Fruit fly (Drosophila melanogaster) whole organism, embryonic: ENCODE results near the gene Snup.

Experiments
- Blimp-1 ChIP-seq: fragments of 200-800 bp; sonication (Bioruptor generic); optimal IDR thresholded peaks from 3 replicates; lab custom pipeline; 2018; ENCODE audit warnings: missing biosample characterization, missing genetic modification characterization, mild to moderate bottlenecking, moderate library complexity, missing genetic modification reagents
- Bteb2 ChIP-seq: fragments of 200-800 bp; sonication (Bioruptor generic); optimal IDR thresholded peaks from 2 replicates; lab custom pipeline; 2016; ENCODE audit warnings: missing biosample characterization, missing genetic modification characterization
- CG10209 ChIP-seq: fragments of 200-800 bp; sonication (Bioruptor generic); optimal IDR thresholded peaks from 3 replicates; lab custom pipeline; 2017; ENCODE audit warnings: missing biosample characterization, mild to moderate bottlenecking, missing genetic modification characterization, missing genetic modification reagents
- CG14441 ChIP-seq: fragments of 200-800 bp; sonication (Bioruptor generic); IDR thresholded peaks from 2 replicates; pipeline ENCODE4 v1.3.6; 2022; ENCODE audit warnings: missing biosample characterization, missing genetic modification characterization
- CG15696 ChIP-seq: fragments of 200-800 bp; sonication (Bioruptor generic); optimal IDR thresholded peaks from 2 replicates; lab custom pipeline; 2019; ENCODE audit warnings: missing biosample characterization, mild to moderate bottlenecking, missing genetic modification characterization, moderate library complexity
- CG16813 ChIP-seq: fragments of 200-800 bp; sonication (Bioruptor generic); IDR thresholded peaks from 3 replicates; pipeline ENCODE4 v1.3.6; 2022; ENCODE audit warnings: missing biosample characterization, missing genetic modification characterization; ENCODE audit not compliant: partially characterized antibody
- CG16863 ChIP-seq: fragments of 200-800 bp; sonication (Bioruptor generic); optimal IDR thresholded peaks from 3 replicates; lab custom pipeline; 2016; ENCODE audit warnings: missing biosample characterization, missing genetic modification characterization
- CG18599 ChIP-seq: fragments of 200-800 bp; sonication (Bioruptor generic); optimal IDR thresholded peaks from 3 replicates; lab custom pipeline; 2017; ENCODE audit warnings: missing biosample characterization, missing genetic modification characterization, mild to moderate bottlenecking, moderate library complexity, missing genetic modification reagents
- CG2116 ChIP-seq: fragments of 200-800 bp; sonication (Bioruptor generic); optimal IDR thresholded peaks from 3 replicates; lab custom pipeline; 2018; ENCODE audit warnings: missing biosample characterization, mild to moderate bottlenecking, missing genetic modification characterization
- CG2678 ChIP-seq: fragments of 200-800 bp; sonication (Bioruptor generic); optimal IDR thresholded peaks from 3 replicates; lab custom pipeline; 2019; ENCODE audit warnings: missing biosample characterization, mild to moderate bottlenecking, missing genetic modification characterization, moderate library complexity
- CG30020 ChIP-seq: fragments of 200-800 bp; optimal IDR thresholded peaks from 2 replicates; lab custom pipeline; 2019; ENCODE audit warnings: missing biosample characterization, mild to moderate bottlenecking, missing genetic modification characterization, moderate library complexity
- CG3065 ChIP-seq: fragments of 200-800 bp; sonication (Bioruptor generic); optimal IDR thresholded peaks from 2 replicates; lab custom pipeline; 2016; ENCODE audit warnings: missing biosample characterization, missing genetic modification characterization
- CG31365 ChIP-seq: fragments of 200-800 bp; sonication (Bioruptor generic); optimal IDR thresholded peaks from 2 replicates; lab custom pipeline; 2018; ENCODE audit warnings: missing biosample characterization, mild to moderate bottlenecking, missing genetic modification characterization
- CG3163 ChIP-seq: fragments of 200-800 bp; sonication (Bioruptor generic); optimal IDR thresholded peaks from 3 replicates; lab custom pipeline; 2016; ENCODE audit warnings: missing biosample characterization, missing genetic modification characterization
- CG3838 ChIP-seq: fragments of 200-800 bp; sonication (Bioruptor generic); optimal IDR thresholded peaks from 3 replicates; lab custom pipeline; 2016; ENCODE audit warnings: missing biosample characterization, missing genetic modification characterization
- CG4617 ChIP-seq: fragments of 200-800 bp; sonication (Bioruptor generic); optimal IDR thresholded peaks from 3 replicates; lab custom pipeline; 2016; ENCODE audit warnings: missing biosample characterization, missing genetic modification characterization, borderline replicate concordance
- CG4707 ChIP-seq: fragments of 200-800 bp; sonication (Bioruptor generic); optimal IDR thresholded peaks from 2 replicates; lab custom pipeline; 2018; ENCODE audit warnings: missing biosample characterization, mild to moderate bottlenecking, missing genetic modification characterization, moderate library complexity
- CG4730 ChIP-seq: fragments of 200-800 bp; sonication (Bioruptor generic); IDR thresholded peaks from 2 replicates; pipeline ENCODE4 v1.3.6; 2022; ENCODE audit warnings: missing biosample characterization, missing genetic modification characterization
- CG6654 ChIP-seq: fragments of 200-800 bp; sonication (Bioruptor generic); optimal IDR thresholded peaks from 2 replicates; lab custom pipeline; 2017; ENCODE audit warnings: missing biosample characterization, mild to moderate bottlenecking, missing genetic modification characterization
- CG6854 ChIP-seq: fragments of 200-800 bp; sonication (Bioruptor generic); optimal IDR thresholded peaks from 3 replicates; lab custom pipeline; 2017; ENCODE audit warnings: missing biosample characterization, mild to moderate bottlenecking, missing genetic modification characterization
- CG7987 ChIP-seq: fragments of 200-800 bp; sonication (Bioruptor generic); optimal IDR thresholded peaks from 2 replicates; lab custom pipeline; 2018; ENCODE audit warnings: missing biosample characterization, mild to moderate bottlenecking, missing genetic modification characterization, moderate library complexity
- CG9609 ChIP-seq: fragments of 200-800 bp; sonication (Bioruptor generic); optimal IDR thresholded peaks from 3 replicates; lab custom pipeline; 2016; ENCODE audit warnings: missing biosample characterization, missing genetic modification characterization
- Fer3 ChIP-seq: fragments of 200-800 bp; sonication (Bioruptor generic); optimal IDR thresholded peaks from 2 replicates; lab custom pipeline; 2018; ENCODE audit warnings: missing biosample characterization, mild to moderate bottlenecking, missing genetic modification characterization, moderate library complexity
- HmgD ChIP-seq: fragments of 200-800 bp; sonication (Bioruptor generic); optimal IDR thresholded peaks from 3 replicates; lab custom pipeline; 2016; ENCODE audit warnings: missing biosample characterization, missing genetic modification characterization
- Hr51 ChIP-seq, 2 experiments: fragments of 200-800 bp; sonication (Bioruptor generic); optimal IDR thresholded peaks; 2 replicates in 1 of 2; 3 replicates in 1 of 2; lab custom pipeline; 2016 to 2018; ENCODE audit warnings: missing biosample characterization in 2 of 2, missing genetic modification characterization in 2 of 2, mild to moderate bottlenecking in 1 of 2, moderate library complexity in 1 of 2
- Myb ChIP-seq: fragments of 200-800 bp; sonication (Bioruptor generic); optimal IDR thresholded peaks from 2 replicates; lab custom pipeline; 2016; ENCODE audit warnings: missing biosample characterization, missing genetic modification characterization
- Sin3A ChIP-seq: fragments of >200 bp; optimal IDR thresholded peaks from 2 replicates; lab custom pipeline; 2018
- Vsx1 ChIP-seq: fragments of 200-800 bp; sonication (Bioruptor generic); optimal IDR thresholded peaks from 2 replicates; lab custom pipeline; 2017; ENCODE audit warnings: missing biosample characterization, mild to moderate bottlenecking, missing genetic modification characterization, missing genetic modification reagents
- ato ChIP-seq: fragments of 200-800 bp; sonication (Bioruptor generic); IDR thresholded peaks from 2 replicates; pipeline ENCODE4 v1.3.6; 2022; ENCODE audit warnings: missing biosample characterization, missing genetic modification characterization; ENCODE audit not compliant: partially characterized antibody
- crc ChIP-seq: fragments of 200-800 bp; sonication (Bioruptor generic); optimal IDR thresholded peaks from 2 replicates; lab custom pipeline; 2016; ENCODE audit warnings: missing biosample characterization, missing genetic modification characterization
- fu2 ChIP-seq: fragments of 200-800 bp; sonication (Bioruptor generic); optimal IDR thresholded peaks from 2 replicates; lab custom pipeline; 2016; ENCODE audit warnings: missing biosample characterization, missing genetic modification characterization
- grn ChIP-seq: fragments of 200-800 bp; sonication (Bioruptor generic); optimal IDR thresholded peaks from 3 replicates; lab custom pipeline; 2017; ENCODE audit warnings: missing biosample characterization, missing genetic modification characterization
- lilli ChIP-seq: fragments of 200-800 bp; sonication (Bioruptor generic); optimal IDR thresholded peaks from 3 replicates; lab custom pipeline; 2016; ENCODE audit warnings: missing biosample characterization, missing genetic modification characterization
- lola ChIP-seq, 3 experiments: fragments of >200 bp in 2 of 3; fragments of 200-800 bp in 1 of 3; sonication (Bioruptor generic) in 1 of 3; optimal IDR thresholded peaks; 2 replicates each; lab custom pipeline; 2017 to 2019; ENCODE audit warnings: missing biosample characterization in 3 of 3, missing genetic modification characterization in 3 of 3, mild to moderate bottlenecking in 1 of 3, moderate library complexity in 1 of 3
- nom ChIP-seq: fragments of 200-800 bp; sonication (Bioruptor generic); optimal IDR thresholded peaks from 2 replicates; lab custom pipeline; 2017; ENCODE audit warnings: missing biosample characterization, missing genetic modification characterization, mild to moderate bottlenecking, moderate library complexity, missing genetic modification reagents
- pb ChIP-seq: fragments of 200-800 bp; sonication (Bioruptor generic); optimal IDR thresholded peaks from 3 replicates; lab custom pipeline; 2016; ENCODE audit warnings: missing biosample characterization, missing genetic modification characterization
- prd ChIP-seq, 3 experiments: fragments of >200 bp in 2 of 3; fragments of 200-800 bp in 1 of 3; sonication (Bioruptor generic) in 1 of 3; optimal IDR thresholded peaks in 2 of 3; IDR thresholded peaks in 1 of 3; 2 replicates in 2 of 3; 3 replicates in 1 of 3; pipeline versions ENCODE4 v1.3.6 to Lab custom; 2017 to 2022; ENCODE audit warnings: missing biosample characterization in 1 of 3, missing genetic modification characterization in 1 of 3
- psq ChIP-seq: fragments of 200-800 bp; sonication (Bioruptor generic); optimal IDR thresholded peaks from 2 replicates; lab custom pipeline; 2017; ENCODE audit warnings: missing biosample characterization, missing genetic modification characterization
- pum ChIP-seq: fragments of 200-800 bp; sonication (Bioruptor generic); optimal IDR thresholded peaks from 2 replicates; lab custom pipeline; 2016; ENCODE audit warnings: missing biosample characterization, missing genetic modification characterization
- ranshi ChIP-seq: fragments of 200-800 bp; sonication (Bioruptor generic); IDR thresholded peaks from 2 replicates; pipeline ENCODE4 v1.3.6; 2022; ENCODE audit warnings: missing biosample characterization, missing genetic modification characterization
- sens-2 ChIP-seq: fragments of 200-800 bp; sonication (Bioruptor generic); IDR thresholded peaks from 2 replicates; pipeline ENCODE4 v1.3.6; 2022; ENCODE audit warnings: missing biosample characterization, missing genetic modification characterization
- slbo ChIP-seq: fragments of 200-800 bp; sonication (Bioruptor generic); IDR thresholded peaks from 2 replicates; pipeline ENCODE4 v1.3.6; 2022; ENCODE audit warnings: missing biosample characterization, missing genetic modification characterization
- slp2 ChIP-seq: fragments of 200-800 bp; sonication (Bioruptor generic); optimal IDR thresholded peaks from 2 replicates; lab custom pipeline; 2016; ENCODE audit warnings: missing biosample characterization, missing genetic modification characterization
- sqz ChIP-seq: fragments of 200-800 bp; sonication (Bioruptor generic); optimal IDR thresholded peaks from 3 replicates; lab custom pipeline; 2018; ENCODE audit warnings: missing biosample characterization, mild to moderate bottlenecking, missing genetic modification characterization
- unpg ChIP-seq: fragments of 200-800 bp; sonication (Bioruptor generic); optimal IDR thresholded peaks from 3 replicates; lab custom pipeline; 2018; ENCODE audit warnings: missing biosample characterization, mild to moderate bottlenecking, missing genetic modification characterization, moderate library complexity
- usp ChIP-seq: fragments of >200 bp; optimal IDR thresholded peaks from 2 replicates; lab custom pipeline; 2017; ENCODE audit warnings: missing biosample characterization, missing genetic modification characterization
- vvl ChIP-seq: fragments of 200-800 bp; sonication (Bioruptor generic); IDR thresholded peaks from 2 replicates; pipeline ENCODE4 v1.3.6; 2022; ENCODE audit warnings: missing biosample characterization, missing genetic modification characterization

The Snup gene

dm6 chr3L:2634929-2635799, 16.7 kb upstream of the Snup start (continued):
- TF ChIP-seq CG18599 (peak; percentile 89), sqz (GFP tag; lab: Kevin White, UChicago) (peak; percentile 91), pb (GFP tag; lab: Kevin White, UChicago) (peak; percentile 84), pum (GFP tag; lab: Kevin White, UChicago) (peak; percentile 47), psq (GFP tag; lab: Kevin White, UChicago) (peak; percentile 99), lola (GFP tag; optimal IDR thresholded peaks at IDR 0.05; lab: Kevin White, UChicago) (peak in 2 of 3 experiments; percentile 47 to 53), CG16813 (GFP tag; lab: Robert Waterston, UW) (peak; percentile 77), ato (GFP tag; lab: Robert Waterston, UW) (peak; percentile 82), CG3838 (peak; percentile 46), fu2 (GFP tag; lab: Kevin White, UChicago) (peak; percentile 70), usp (no peak), CG2116 (GFP tag; lab: Kevin White, UChicago) (peak; percentile 100), unpg (peak; percentile 80), Vsx1 (GFP tag; lab: Kevin White, UChicago) (peak; percentile 86), CG31365 (tag; lab: Kevin White, UChicago) (peak; percentile 74), ranshi (GFP tag; lab: Robert Waterston, UW) (peak; percentile 76), slp2 (peak; percentile 67), crc (GFP tag; lab: Kevin White, UChicago) (peak; percentile 67), sens-2 (GFP tag; lab: Robert Waterston, UW) (peak; percentile 84), CG15696 (tag; lab: Kevin White, UChicago) (peak; percentile 49), CG4707 (GFP tag; lab: Kevin White, UChicago) (peak; percentile 53), Fer3 (tag; lab: Kevin White, UChicago) (peak; percentile 81), Myb (peak; percentile 83), grn (GFP tag; lab: Kevin White, UChicago) (peak; percentile 70), Hr51 (GFP tag; optimal IDR thresholded peaks at IDR 0.05; lab: Kevin White, UChicago) (peak; percentile 72 to 79), CG6854 (GFP tag; lab: Kevin White, UChicago) (peak; percentile 85), CG3065 (GFP tag; lab: Kevin White, UChicago) (peak; percentile 58), CG7987 (GFP tag; lab: Kevin White, UChicago) (peak; percentile 91), CG2678 (tag; lab: Kevin White, UChicago) (peak; percentile 68), CG10209 (GFP tag; lab: Kevin White, UChicago) (peak; percentile 76), CG4617 (GFP tag; lab: Kevin White, UChicago) (peak; percentile 52), Sin3A (lab: Kevin White, UChicago) (peak; percentile 77), CG16863 (GFP tag; lab: Kevin White, UChicago) (peak; percentile 72), slbo (peak; percentile 74), vvl (GFP tag; lab: Robert Waterston, UW) (peak; percentile 96), CG9609 (GFP tag; lab: Kevin White, UChicago) (peak; percentile 68), CG4730 (peak; percentile 38; the same call in 1 of the 2 replicates), lilli (GFP tag; lab: Kevin White, UChicago) (peak; percentile 80), Bteb2 (GFP tag; lab: Kevin White, UChicago) (peak; percentile 79), prd (optimal IDR thresholded peaks at IDR 0.05; lab: Kevin White, UChicago) (no peak), prd (GFP tag; IDR thresholded peaks at IDR 0.05; lab: Robert Waterston, UW) (peak; percentile 46; the same call in 1 of the 3 replicates), HmgD (GFP tag; lab: Kevin White, UChicago) (peak; percentile 54), CG14441 (GFP tag; lab: Robert Waterston, UW) (peak; percentile 68), CG3163 (GFP tag; lab: Kevin White, UChicago) (peak; percentile 61), Blimp-1 (GFP tag; lab: Kevin White, UChicago) (peak; percentile 49), CG6654 (GFP tag; lab: Kevin White, UChicago) (peak; percentile 44), nom (GFP tag; lab: Kevin White, UChicago) (peak; percentile 74), CG30020 (tag; lab: Kevin White, UChicago) (peak; percentile 61)
